Fruit fly (Drosophila melanogaster) whole organism, embryonic: ENCODE data around the gene CG1299.
A peak's percentile ranks its signal among the peaks of the same experiment; 100 is the strongest.

Experiments
- Adf1 ChIP-seq: fragments of 200-800 bp; sonication (Bioruptor generic); IDR thresholded peaks from 2 replicates; pipeline ENCODE4 v1.3.6; 2022; ENCODE audit warnings: missing biosample characterization, missing genetic modification characterization
- Antp ChIP-seq: fragments of 200-800 bp; sonication (Bioruptor generic); optimal IDR thresholded peaks from 3 replicates; lab custom pipeline; 2016; ENCODE audit warnings: missing biosample characterization, missing genetic modification characterization
- BEAF-32 ChIP-seq: fragments of 200-800 bp; sonication (Bioruptor generic); optimal IDR thresholded peaks from 3 replicates; lab custom pipeline; 2017; ENCODE audit warnings: missing biosample characterization, missing genetic modification characterization, mild to moderate bottlenecking, moderate library complexity, missing genetic modification reagents
- Bgb ChIP-seq: fragments of 200-800 bp; sonication (Bioruptor generic); IDR thresholded peaks from 2 replicates; pipeline ENCODE4 v1.3.6; 2022; ENCODE audit warnings: missing biosample characterization, missing genetic modification characterization; ENCODE audit not compliant: partially characterized antibody
- CG11560 ChIP-seq: fragments of 200-800 bp; sonication (Bioruptor generic); IDR thresholded peaks from 3 replicates; pipeline ENCODE4 v1.3.6; 2022; ENCODE audit warnings: missing biosample characterization, missing genetic modification characterization
- CG11696 ChIP-seq: fragments of 200-800 bp; sonication (Bioruptor generic); IDR thresholded peaks from 2 replicates; pipeline ENCODE4 v1.3.6; 2022; ENCODE audit warnings: missing biosample characterization, missing genetic modification characterization
- CG11723 ChIP-seq: fragments of 200-800 bp; sonication (Bioruptor generic); optimal IDR thresholded peaks from 2 replicates; lab custom pipeline; 2017; ENCODE audit warnings: missing biosample characterization, mild to moderate bottlenecking, missing genetic modification characterization
- CG12942 ChIP-seq: fragments of 200-800 bp; sonication (Bioruptor generic); optimal IDR thresholded peaks from 3 replicates; lab custom pipeline; 2016; ENCODE audit warnings: missing biosample characterization, missing genetic modification characterization
- CG13624 ChIP-seq: fragments of 200-800 bp; sonication (Bioruptor generic); optimal IDR thresholded peaks from 2 replicates; lab custom pipeline; 2016; ENCODE audit warnings: missing biosample characterization, missing genetic modification characterization
- CG14965 ChIP-seq: fragments of 200-800 bp; sonication (Bioruptor generic); optimal IDR thresholded peaks from 2 replicates; lab custom pipeline; 2016; ENCODE audit warnings: missing biosample characterization, missing genetic modification characterization, borderline replicate concordance
- CG16813 ChIP-seq: fragments of 200-800 bp; sonication (Bioruptor generic); IDR thresholded peaks from 3 replicates; pipeline ENCODE4 v1.3.6; 2022; ENCODE audit warnings: missing biosample characterization, missing genetic modification characterization; ENCODE audit not compliant: partially characterized antibody
- CG17802 ChIP-seq: fragments of 200-800 bp; sonication (Bioruptor generic); optimal IDR thresholded peaks from 2 replicates; lab custom pipeline; 2018; ENCODE audit warnings: missing biosample characterization, mild to moderate bottlenecking, missing genetic modification characterization, moderate library complexity
- CG31224 ChIP-seq: fragments of 200-800 bp; sonication (Bioruptor generic); IDR thresholded peaks from 2 replicates; pipeline ENCODE4 v1.3.6; 2022; ENCODE audit warnings: missing biosample characterization, missing genetic modification characterization
- CG33557 ChIP-seq: fragments of 200-800 bp; sonication (Bioruptor generic); optimal IDR thresholded peaks from 2 replicates; lab custom pipeline; 2019; ENCODE audit warnings: missing biosample characterization, mild to moderate bottlenecking, missing genetic modification characterization, moderate library complexity
- CG4617 ChIP-seq: fragments of 200-800 bp; sonication (Bioruptor generic); optimal IDR thresholded peaks from 3 replicates; lab custom pipeline; 2016; ENCODE audit warnings: missing biosample characterization, missing genetic modification characterization, borderline replicate concordance
- CG4854 ChIP-seq: fragments of 200-800 bp; sonication (Bioruptor generic); optimal IDR thresholded peaks from 2 replicates; lab custom pipeline; 2016; ENCODE audit warnings: missing biosample characterization, missing genetic modification characterization, inconsistent platforms
- CG6175 ChIP-seq: fragments of 200-800 bp; sonication (Bioruptor generic); IDR thresholded peaks from 3 replicates; pipeline ENCODE4 v1.3.6; 2022; ENCODE audit warnings: missing biosample characterization, missing genetic modification characterization
- CG9215 ChIP-seq: fragments of 200-800 bp; sonication (Bioruptor generic); IDR thresholded peaks from 2 replicates; pipeline ENCODE4 v1.3.6; 2022; ENCODE audit warnings: missing biosample characterization, missing genetic modification characterization
- Deaf1 ChIP-seq: fragments of 200-800 bp; optimal IDR thresholded peaks from 3 replicates; lab custom pipeline; 2019; ENCODE audit warnings: missing biosample characterization, mild to moderate bottlenecking, missing genetic modification characterization, moderate library complexity
- Doc3 ChIP-seq: fragments of 200-800 bp; sonication (Bioruptor generic); IDR thresholded peaks from 3 replicates; pipeline ENCODE4 v1.3.6; 2022; ENCODE audit warnings: missing biosample characterization, missing genetic modification characterization; ENCODE audit not compliant: partially characterized antibody
- Dp ChIP-seq: fragments of 200-800 bp; sonication (Bioruptor generic); optimal IDR thresholded peaks from 2 replicates; lab custom pipeline; 2018; ENCODE audit warnings: missing biosample characterization, mild to moderate bottlenecking, missing genetic modification characterization, moderate library complexity
- HHEX ChIP-seq: fragments of 200-800 bp; sonication (Bioruptor generic); optimal IDR thresholded peaks from 3 replicates; lab custom pipeline; 2017; ENCODE audit warnings: missing biosample characterization, mild to moderate bottlenecking, missing genetic modification characterization, missing genetic modification reagents
- MTF-1 ChIP-seq: fragments of 200-800 bp; sonication (Bioruptor generic); optimal IDR thresholded peaks from 2 replicates; lab custom pipeline; 2018; ENCODE audit warnings: missing biosample characterization, mild to moderate bottlenecking, missing genetic modification characterization, borderline replicate concordance
- Max ChIP-seq: fragments of 200-800 bp; sonication (Bioruptor generic); optimal IDR thresholded peaks from 2 replicates; lab custom pipeline; 2016; ENCODE audit warnings: missing biosample characterization, mild to moderate bottlenecking, missing genetic modification characterization
- Nf-YA ChIP-seq: fragments of 200-800 bp; sonication (Bioruptor generic); IDR thresholded peaks from 2 replicates; pipeline ENCODE4 v1.3.6; 2022; ENCODE audit warnings: missing biosample characterization, missing genetic modification characterization
- Optix ChIP-seq: fragments of 200-800 bp; sonication (Bioruptor generic); IDR thresholded peaks from 3 replicates; pipeline ENCODE4 v1.3.6; 2022; ENCODE audit warnings: missing biosample characterization, missing genetic modification characterization
- PHDP ChIP-seq: fragments of 200-800 bp; sonication (Bioruptor generic); optimal IDR thresholded peaks from 3 replicates; lab custom pipeline; 2018; ENCODE audit warnings: missing biosample characterization, mild to moderate bottlenecking, missing genetic modification characterization, moderate library complexity
- al ChIP-seq: fragments of 200-800 bp; sonication (Bioruptor generic); IDR thresholded peaks from 2 replicates; pipeline ENCODE4 v1.3.6; 2022; ENCODE audit warnings: missing biosample characterization, missing genetic modification characterization
- amos ChIP-seq: fragments of 200-800 bp; sonication (Bioruptor generic); IDR thresholded peaks from 2 replicates; pipeline ENCODE4 v1.3.6; 2022; ENCODE audit warnings: missing biosample characterization, missing genetic modification characterization; ENCODE audit not compliant: partially characterized antibody
- bcd ChIP-seq: fragments of 200-800 bp; sonication (Bioruptor generic); optimal IDR thresholded peaks from 2 replicates; lab custom pipeline; 2017; ENCODE audit warnings: missing biosample characterization, mild to moderate bottlenecking, missing genetic modification characterization
- cas ChIP-seq: fragments of 200-800 bp; sonication (Bioruptor generic); IDR thresholded peaks from 2 replicates; pipeline ENCODE4 v1.3.6; 2022; ENCODE audit warnings: missing biosample characterization, missing genetic modification characterization
- cg ChIP-seq: fragments of 200-800 bp; sonication (Bioruptor generic); optimal IDR thresholded peaks from 3 replicates; lab custom pipeline; 2019; ENCODE audit warnings: missing biosample characterization, mild to moderate bottlenecking, missing genetic modification characterization, moderate library complexity
- chif ChIP-seq, 2 experiments: fragments of 200-800 bp; sonication (Bioruptor generic); optimal IDR thresholded peaks; 3 replicates each; lab custom pipeline; 2016; ENCODE audit warnings: missing biosample characterization in 2 of 2, missing genetic modification characterization in 2 of 2
- chn ChIP-seq: fragments of 200-800 bp; sonication (Bioruptor generic); optimal IDR thresholded peaks from 2 replicates; lab custom pipeline; 2016; ENCODE audit warnings: missing biosample characterization, missing genetic modification characterization
- gce ChIP-seq: fragments of 200-800 bp; sonication (Bioruptor generic); IDR thresholded peaks from 3 replicates; pipeline ENCODE4 v1.3.6; 2022; ENCODE audit warnings: missing biosample characterization, missing genetic modification characterization
- grn ChIP-seq: fragments of 200-800 bp; sonication (Bioruptor generic); optimal IDR thresholded peaks from 3 replicates; lab custom pipeline; 2017; ENCODE audit warnings: missing biosample characterization, missing genetic modification characterization
- hbn ChIP-seq: fragments of 200-800 bp; sonication (Bioruptor generic); IDR thresholded peaks from 2 replicates; pipeline ENCODE4 v1.3.6; 2022; ENCODE audit warnings: missing biosample characterization, missing genetic modification characterization; ENCODE audit not compliant: partially characterized antibody
- mirr ChIP-seq: fragments of 200-800 bp; sonication (Bioruptor generic); optimal IDR thresholded peaks from 3 replicates; lab custom pipeline; 2018; ENCODE audit warnings: missing biosample characterization, mild to moderate bottlenecking, missing genetic modification characterization
- nerfin-2 ChIP-seq: fragments of 200-800 bp; sonication (Bioruptor generic); IDR thresholded peaks from 2 replicates; pipeline ENCODE4 v1.3.6; 2022; ENCODE audit warnings: missing biosample characterization, missing genetic modification characterization; ENCODE audit not compliant: partially characterized antibody
- otp ChIP-seq: fragments of 200-800 bp; sonication (Bioruptor generic); IDR thresholded peaks from 3 replicates; pipeline ENCODE4, ENCODE4 v1.3.6; 2022; ENCODE audit warnings: missing biosample characterization, missing genetic modification characterization
- pan ChIP-seq, 4 experiments: fragments of >200 bp in 3 of 4; fragments of 200-800 bp in 1 of 4; sonication (Bioruptor generic) in 1 of 4; optimal IDR thresholded peaks in 3 of 4; IDR thresholded peaks in 1 of 4; 2 replicates each; pipeline versions ENCODE4 v1.3.6 to Lab custom; 2017 to 2022; ENCODE audit warnings: missing biosample characterization in 2 of 4, missing genetic modification characterization in 2 of 4, mixed read lengths in 1 of 4
- ro ChIP-seq: fragments of 200-800 bp; sonication (Bioruptor generic); IDR thresholded peaks from 2 replicates; pipeline ENCODE4 v1.3.6; 2022; ENCODE audit warnings: missing biosample characterization, missing genetic modification characterization
- seq ChIP-seq: fragments of 200-800 bp; sonication (Bioruptor generic); IDR thresholded peaks from 2 replicates; pipeline ENCODE4 v1.3.6; 2022; ENCODE audit warnings: missing biosample characterization, missing genetic modification characterization
- slou ChIP-seq: fragments of 200-800 bp; sonication (Bioruptor generic); optimal IDR thresholded peaks from 3 replicates; lab custom pipeline; 2016; ENCODE audit warnings: missing biosample characterization, missing genetic modification characterization
- sug ChIP-seq: fragments of 200-800 bp; optimal IDR thresholded peaks from 2 replicates; lab custom pipeline; 2019; ENCODE audit warnings: missing biosample characterization, mild to moderate bottlenecking, missing genetic modification characterization, moderate library complexity
- usp ChIP-seq: fragments of >200 bp; optimal IDR thresholded peaks from 2 replicates; lab custom pipeline; 2017; ENCODE audit warnings: missing biosample characterization, missing genetic modification characterization
- zen ChIP-seq: fragments of 200-800 bp; sonication (Bioruptor generic); optimal IDR thresholded peaks from 3 replicates; lab custom pipeline; 2018; ENCODE audit warnings: missing biosample characterization, mild to moderate bottlenecking, missing genetic modification characterization, moderate library complexity
- zfh2 ChIP-seq: fragments of 200-800 bp; sonication (Bioruptor generic); optimal IDR thresholded peaks from 2 replicates; lab custom pipeline; 2016; ENCODE audit warnings: missing biosample characterization, missing genetic modification characterization

Gene CG1299

dm6 chr3L:4138804-4139521 lies 9.5 kb upstream of the CG1299 start, which contains the start of the genes Rop and Ras64B (continued):
- peak; percentile 73 for TF ChIP-seq hbn (GFP tag; lab: Robert Waterston, UW)
- peak; percentile 82 for TF ChIP-seq MTF-1
- TF ChIP-seq CG6175: no peak
- TF ChIP-seq cas (GFP tag; lab: Robert Waterston, UW): no peak
- TF ChIP-seq CG31224 (GFP tag; lab: Robert Waterston, UW): no peak
- TF ChIP-seq sug (tag; lab: Kevin White, UChicago): peak; percentile 49
- TF ChIP-seq CG11723: no peak
- TF ChIP-seq CG33557 (GFP tag; lab: Kevin White, UChicago): peak; percentile 9
- TF ChIP-seq Bgb (GFP tag; lab: Robert Waterston, UW): peak; percentile 89
- TF ChIP-seq slou (GFP tag; lab: Kevin White, UChicago): no peak
- TF ChIP-seq ro (GFP tag; lab: Robert Waterston, UW): no peak
- peak; percentile 32 for TF ChIP-seq Deaf1
- peak; percentile 56 for TF ChIP-seq Adf1 (GFP tag; lab: Robert Waterston, UW)
- peak; percentile 1 for TF ChIP-seq zfh2 (GFP tag; lab: Kevin White, UChicago)
- TF ChIP-seq BEAF-32: peak; percentile 98
- no peak for TF ChIP-seq zen (tag; lab: Kevin White, UChicago)
- TF ChIP-seq Optix: no peak
- TF ChIP-seq HHEX: peak; percentile 38
- no peak for TF ChIP-seq bcd (GFP tag; lab: Kevin White, UChicago)
- TF ChIP-seq CG14965 (GFP tag; lab: Kevin White, UChicago): no peak
- no peak for TF ChIP-seq Nf-YA (GFP tag; lab: Robert Waterston, UW)
- TF ChIP-seq chif (GFP tag; optimal IDR thresholded peaks at IDR 0.05; lab: Kevin White, UChicago): no peak
- TF ChIP-seq gce (GFP tag; lab: Robert Waterston, UW): no peak; the same call in 2 of the 3 replicates
- TF ChIP-seq Dp (GFP tag; lab: Kevin White, UChicago): peak; percentile 59
- TF ChIP-seq Antp (GFP tag; lab: Kevin White, UChicago): no peak
- TF ChIP-seq CG9215 (GFP tag; lab: Robert Waterston, UW): no peak
- TF ChIP-seq usp (GFP tag; lab: Kevin White, UChicago): no peak
- peak; percentile 51 for TF ChIP-seq chn
- no peak for TF ChIP-seq pan (optimal IDR thresholded peaks at IDR 0.05; lab: Kevin White, UChicago)
- TF ChIP-seq pan (GFP tag; optimal IDR thresholded peaks at IDR 0.05 in 1 of 2, IDR thresholded peaks at IDR 0.05 in 1 of 2): no peak
- peak; percentile 94 for TF ChIP-seq amos (GFP tag; lab: Robert Waterston, UW)
- TF ChIP-seq CG16813 (GFP tag; lab: Robert Waterston, UW): peak; percentile 86
- peak; percentile 47 for TF ChIP-seq PHDP (tag; lab: Kevin White, UChicago)
- TF ChIP-seq al (GFP tag; lab: Robert Waterston, UW): no peak
- no peak for TF ChIP-seq mirr (GFP tag; lab: Kevin White, UChicago)
- TF ChIP-seq Doc3 (GFP tag; lab: Robert Waterston, UW): peak; percentile 28; the same call in 2 of the 3 replicates
- no peak for TF ChIP-seq CG11560 (tag; lab: Robert Waterston, UW)
- TF ChIP-seq CG11696 (GFP tag; lab: Robert Waterston, UW): no peak
- no peak for TF ChIP-seq CG17802 (tag; lab: Kevin White, UChicago)
- TF ChIP-seq seq: no peak
- TF ChIP-seq Max (GFP tag; lab: Kevin White, UChicago): peak; percentile 17
- peak; percentile 43 for TF ChIP-seq CG13624 (GFP tag; lab: Kevin White, UChicago)
- TF ChIP-seq nerfin-2: peak; percentile 50
- peak; percentile 13 for TF ChIP-seq CG4854 (GFP tag; lab: Kevin White, UChicago)
- TF ChIP-seq otp: 0 out of 3 replicates have a peak, but pooled peaks have one; percentile 10
- TF ChIP-seq CG4617 (GFP tag; lab: Kevin White, UChicago): peak; percentile 99
- TF ChIP-seq cg (GFP tag; lab: Kevin White, UChicago): peak; percentile 35
- TF ChIP-seq CG12942 (GFP tag; lab: Kevin White, UChicago): no peak
- no peak for TF ChIP-seq grn (GFP tag; lab: Kevin White, UChicago)
